Worm (Caenorhabditis elegans): Measurements from ENCODE around the gene C56A3.6.

C56A3.6 gene

ce11 chrV:13556297-13556696 lies at the start of gene C56A3.6:
C56A3.6 (minus strand) TSS chrV:13556397.
- no peak for TF ChIP-seq klf-2 (GFP tag; conservative IDR thresholded peaks at IDR 0.05)
- no peak for TF ChIP-seq ref-1 (GFP tag; conservative IDR thresholded peaks at IDR 0.05)
- no peak for TF ChIP-seq ztf-23 (GFP tag; IDR thresholded peaks at IDR 0.05)
- no peak for TF ChIP-seq med-1 (GFP tag; optimal IDR thresholded peaks at IDR 0.05; ENCODE audit: insufficient read depth)
- no peak for TF ChIP-seq ztf-29 (GFP tag; IDR thresholded peaks at IDR 0.05)
- TF ChIP-seq T22C8.4 (GFP tag; IDR thresholded peaks at IDR 0.05), result no peak

ce11 chrV:13600882-13601281 lies 44.7 kb upstream of the C56A3.6 start, which contains the start of gene rdy-2:
rdy-2 (minus strand) TSS chrV:13600982.
- no peak for TF ChIP-seq tab-1 (GFP tag; IDR thresholded peaks at IDR 0.05)

- no peak for TF ChIP-seq cog-1 (tag; optimal IDR thresholded peaks at IDR 0.05)
- no peak for TF ChIP-seq klf-2 (GFP tag; conservative IDR thresholded peaks at IDR 0.05)
- TF ChIP-seq flt-1 (GFP tag; IDR thresholded peaks at IDR 0.05), result no peak
- TF ChIP-seq ztf-23 (GFP tag; IDR thresholded peaks at IDR 0.05), result no peak
- no peak for TF ChIP-seq med-1 (GFP tag; optimal IDR thresholded peaks at IDR 0.05; ENCODE audit: insufficient read depth)
- TF ChIP-seq tab-1 (GFP tag; IDR thresholded peaks at IDR 0.05), result no peak
Observed at ce11 chrV:13598370-13598769, 42.2 kb upstream of the C56A3.6 start.

- no peak for TF ChIP-seq tab-1 (GFP tag; IDR thresholded peaks at IDR 0.05)
- TF ChIP-seq ztf-23 (GFP tag; IDR thresholded peaks at IDR 0.05), result no peak
- TF ChIP-seq med-1 (GFP tag; optimal IDR thresholded peaks at IDR 0.05; ENCODE audit: insufficient read depth), result no peak
- no peak for TF ChIP-seq ref-1 (GFP tag; conservative IDR thresholded peaks at IDR 0.05)
- no peak for TF ChIP-seq T22C8.4 (GFP tag; IDR thresholded peaks at IDR 0.05)
- no peak for TF ChIP-seq ztf-29 (GFP tag; IDR thresholded peaks at IDR 0.05)
- TF ChIP-seq flt-1 (GFP tag; IDR thresholded peaks at IDR 0.05), result no peak
Observed at ce11 chrV:13593083-13593482, 36.9 kb upstream of the C56A3.6 start, which contains the start of gene F53F4.4. F53F4.4 (plus strand) TSS chrV:13593383.

ce11 chrV:13591504-13592174 lies 35.4 kb upstream of the C56A3.6 start, which contains the start of gene tbcb-1:
tbcb-1 (plus strand) TSS chrV:13592124.
- TF ChIP-seq tab-1 (GFP tag; IDR thresholded peaks at IDR 0.05) (no peak), med-1 (GFP tag; optimal IDR thresholded peaks at IDR 0.05; ENCODE audit: insufficient read depth) (no peak), T22C8.4 (GFP tag; IDR thresholded peaks at IDR 0.05) (no peak), ztf-23 (GFP tag; IDR thresholded peaks at IDR 0.05) (no peak), cog-1 (tag; optimal IDR thresholded peaks at IDR 0.05) (no peak), ztf-29 (GFP tag; IDR thresholded peaks at IDR 0.05) (no peak), klf-2 (GFP tag; conservative IDR thresholded peaks at IDR 0.05) (no peak), flt-1 (GFP tag; IDR thresholded peaks at IDR 0.05) (no peak), ref-1 (GFP tag; conservative IDR thresholded peaks at IDR 0.05) (no peak)

- TF ChIP-seq ztf-29 (GFP tag; IDR thresholded peaks at IDR 0.05) (no peak), T22C8.4 (GFP tag; IDR thresholded peaks at IDR 0.05) (no peak), med-1 (GFP tag; optimal IDR thresholded peaks at IDR 0.05; ENCODE audit: insufficient read depth) (no peak), flt-1 (GFP tag; IDR thresholded peaks at IDR 0.05) (no peak), ztf-23 (GFP tag; IDR thresholded peaks at IDR 0.05) (no peak), ref-1 (GFP tag; conservative IDR thresholded peaks at IDR 0.05) (no peak), tab-1 (GFP tag; IDR thresholded peaks at IDR 0.05) (no peak), klf-2 (GFP tag; conservative IDR thresholded peaks at IDR 0.05) (no peak), cog-1 (tag; optimal IDR thresholded peaks at IDR 0.05) (no peak)
Observed at ce11 chrV:13589494-13590176, 33.4 kb upstream of the C56A3.6 start, which contains the start of the genes F53F4.2 and F53F4.18. F53F4.2 (minus strand) TSS chrV:13589594. F53F4.18 (plus strand) TSS chrV:13590126.

- TF ChIP-seq tab-1 (GFP tag; IDR thresholded peaks at IDR 0.05) (no peak), cog-1 (tag; optimal IDR thresholded peaks at IDR 0.05) (no peak), ztf-29 (GFP tag; IDR thresholded peaks at IDR 0.05) (no peak), ztf-23 (GFP tag; IDR thresholded peaks at IDR 0.05) (no peak), klf-2 (GFP tag; conservative IDR thresholded peaks at IDR 0.05) (no peak), flt-1 (GFP tag; IDR thresholded peaks at IDR 0.05) (no peak), T22C8.4 (GFP tag; IDR thresholded peaks at IDR 0.05) (no peak), ref-1 (GFP tag; conservative IDR thresholded peaks at IDR 0.05) (no peak), med-1 (GFP tag; optimal IDR thresholded peaks at IDR 0.05; ENCODE audit: insufficient read depth) (no peak)
Observed at ce11 chrV:13587902-13588301, 31.7 kb upstream of the C56A3.6 start, which contains the start of gene F53F4.17. F53F4.17 (plus strand) TSS chrV:13588202.

ce11 chrV:13584484-13584883 lies 28.3 kb upstream of the C56A3.6 start, which contains the start of gene F53F4.1:
F53F4.1 (plus strand) TSS chrV:13584784.
- TF ChIP-seq ztf-29 (GFP tag; IDR thresholded peaks at IDR 0.05) (no peak), ztf-23 (GFP tag; IDR thresholded peaks at IDR 0.05) (no peak), tab-1 (GFP tag; IDR thresholded peaks at IDR 0.05) (no peak), ref-1 (GFP tag; conservative IDR thresholded peaks at IDR 0.05) (no peak), cog-1 (tag; optimal IDR thresholded peaks at IDR 0.05) (no peak), T22C8.4 (GFP tag; IDR thresholded peaks at IDR 0.05) (no peak), flt-1 (GFP tag; IDR thresholded peaks at IDR 0.05) (no peak), med-1 (GFP tag; optimal IDR thresholded peaks at IDR 0.05; ENCODE audit: insufficient read depth) (no peak), klf-2 (GFP tag; conservative IDR thresholded peaks at IDR 0.05) (no peak)

- no peak for TF ChIP-seq ztf-23 (GFP tag; IDR thresholded peaks at IDR 0.05)
- TF ChIP-seq med-1 (GFP tag; optimal IDR thresholded peaks at IDR 0.05; ENCODE audit: insufficient read depth), result no peak
Observed at ce11 chrV:13580696-13581095, 24.5 kb upstream of the C56A3.6 start, which contains the start of gene C50B8.5. C50B8.5 (plus strand) TSS chrV:13580968.

ce11 chrV:13578637-13579036 lies 22.4 kb upstream of the C56A3.6 start, which contains the start of gene C50B8.6:
C50B8.6 (plus strand) TSS chrV:13578972.
- no peak for TF ChIP-seq med-1 (GFP tag; optimal IDR thresholded peaks at IDR 0.05; ENCODE audit: insufficient read depth)
- no peak for TF ChIP-seq ztf-29 (GFP tag; IDR thresholded peaks at IDR 0.05)
- TF ChIP-seq cog-1 (tag; optimal IDR thresholded peaks at IDR 0.05), result no peak
- no peak for TF ChIP-seq flt-1 (GFP tag; IDR thresholded peaks at IDR 0.05)
- no peak for TF ChIP-seq tab-1 (GFP tag; IDR thresholded peaks at IDR 0.05)
- no peak for TF ChIP-seq ref-1 (GFP tag; conservative IDR thresholded peaks at IDR 0.05)
- no peak for TF ChIP-seq klf-2 (GFP tag; conservative IDR thresholded peaks at IDR 0.05)
- TF ChIP-seq ztf-23 (GFP tag; IDR thresholded peaks at IDR 0.05), result no peak
- no peak for TF ChIP-seq T22C8.4 (GFP tag; IDR thresholded peaks at IDR 0.05)
